Worm (Caenorhabditis elegans): Measurements from ENCODE around the gene Y53F4B.18.

ce11 chrII:15018923-15019322 lies 52.5 kb downstream of the Y53F4B.18 start, which contains the start of gene Y53F4B.12:
- no peak for TF ChIP-seq dmd-6 (GFP tag; IDR thresholded peaks at IDR 0.05)
- TF ChIP-seq ceh-32 (tag; optimal IDR thresholded peaks at IDR 0.05; ENCODE audit: poor library complexity) = no peak
